Fruit fly (Drosophila melanogaster): ENCODE data around the gene comt.

DNA sequence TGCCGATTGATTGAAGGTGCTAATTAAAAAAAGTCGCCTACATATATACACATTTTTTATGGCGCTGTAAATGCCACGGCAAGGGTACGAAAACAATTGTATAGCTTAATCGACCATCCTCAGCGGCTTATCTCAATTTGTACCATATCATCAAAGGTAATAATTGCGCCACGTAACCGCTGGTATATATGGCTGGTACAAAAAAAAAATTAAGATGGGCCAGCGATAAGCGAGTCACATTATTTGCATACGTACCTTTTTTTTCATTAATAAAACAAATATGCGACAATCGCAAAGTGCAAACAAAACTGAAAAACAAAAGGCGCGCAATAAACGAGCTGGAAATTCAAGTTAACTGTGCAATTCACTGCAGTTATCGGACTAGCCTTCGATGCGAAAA lies 4.4 kb upstream of the comt start:
- TF ChIP-seq oc (tag; optimal IDR thresholded peaks at IDR 0.05), result no peak
- no peak for TF ChIP-seq MBD-R2 (GFP tag; IDR thresholded peaks at IDR 0.05)
- no peak for TF ChIP-seq dpn (GFP tag; optimal IDR thresholded peaks at IDR 0.05)
- TF ChIP-seq Doc2 (GFP tag; IDR thresholded peaks at IDR 0.05), result no peak
- no peak for TF ChIP-seq CG11456 (GFP tag; IDR thresholded peaks at IDR 0.05)
- TF ChIP-seq gcm (GFP tag; optimal IDR thresholded peaks at IDR 0.05), result no peak
